Worm (Caenorhabditis elegans) whole organism, L2 larva: ENCODE data around the gene twk-8.

Source experiments
- C34F6.9 ChIP-seq: fragments of 150-350 bp; optimal IDR thresholded peaks from 2 replicates; lab custom pipeline; 2014; ENCODE audit warnings: missing biosample characterization, missing genetic modification characterization
- F13H6.1 ChIP-seq: sonication (generic microtip); optimal IDR thresholded peaks from 2 replicates; lab custom pipeline; 2016; ENCODE audit warnings: missing genetic modification characterization, missing compliant biosample characterization
- R02D3.7 ChIP-seq: fragments of 150-350 bp; optimal IDR thresholded peaks from 2 replicates; lab custom pipeline; 2014; ENCODE audit warnings: missing biosample characterization, missing genetic modification characterization
- Y55F3AM.14 ChIP-seq: fragments of 200-800 bp; sonication (Bioruptor generic); optimal IDR thresholded peaks from 2 replicates; lab custom pipeline; 2018; ENCODE audit warnings: mild to moderate bottlenecking, missing genetic modification characterization, missing compliant biosample characterization
- ZK546.5 ChIP-seq: sonication (generic microtip); optimal IDR thresholded peaks from 2 replicates; lab custom pipeline; 2017; ENCODE audit warnings: missing biosample characterization, missing genetic modification characterization
- blmp-1 ChIP-seq: sonication (generic microtip); optimal IDR thresholded peaks from 2 replicates; lab custom pipeline; 2017; ENCODE audit warnings: missing genetic modification characterization, mild to moderate bottlenecking, missing compliant biosample characterization, antibody characterized with exemption, moderate library complexity; ENCODE audit not compliant: insufficient read depth
- ceh-16 ChIP-seq: fragments of 150-350 bp; optimal IDR thresholded peaks from 2 replicates; lab custom pipeline; 2014; ENCODE audit warnings: missing biosample characterization, missing genetic modification characterization
- crh-2 ChIP-seq: sonication (generic microtip); optimal IDR thresholded peaks from 2 replicates; lab custom pipeline; 2017; ENCODE audit warnings: missing biosample characterization, missing genetic modification characterization
- egl-27 ChIP-seq: sonication (generic microtip); optimal IDR thresholded peaks from 3 replicates; lab custom pipeline; 2017; ENCODE audit warnings: missing biosample characterization, missing genetic modification reagents, missing genetic modification characterization
- elt-1 ChIP-seq: fragments of 150-350 bp; optimal IDR thresholded peaks from 2 replicates; lab custom pipeline; 2014; ENCODE audit warnings: missing biosample characterization, missing genetic modification characterization
- elt-3 ChIP-seq: sonication (generic microtip); optimal IDR thresholded peaks from 2 replicates; lab custom pipeline; 2017; ENCODE audit warnings: missing biosample characterization, missing genetic modification characterization
- fos-1 ChIP-seq: fragments of 150-350 bp; optimal IDR thresholded peaks from 2 replicates; lab custom pipeline; 2014; ENCODE audit warnings: missing biosample characterization, missing genetic modification characterization
- gmeb-1 ChIP-seq: fragments of 150-350 bp; optimal IDR thresholded peaks from 2 replicates; lab custom pipeline; 2014; ENCODE audit warnings: missing biosample characterization, missing genetic modification characterization
- lin-13 ChIP-seq: fragments of 150-350 bp; optimal IDR thresholded peaks from 2 replicates; lab custom pipeline; 2014; ENCODE audit warnings: missing biosample characterization, missing genetic modification reagents, missing genetic modification characterization
- lsy-2 ChIP-seq, 2 experiments: fragments of 150-350 bp in 1 of 2; sonication (generic microtip) in 1 of 2; optimal IDR thresholded peaks; 2 replicates each; lab custom pipeline; 2014 to 2017; ENCODE audit warnings: missing biosample characterization in 2 of 2, missing genetic modification characterization in 2 of 2
- mab-5 ChIP-seq: fragments of 150-350 bp; optimal IDR thresholded peaks from 2 replicates; lab custom pipeline; 2014; ENCODE audit warnings: missing biosample characterization, missing genetic modification characterization
- mbf-1 ChIP-seq: sonication (generic microtip); optimal IDR thresholded peaks from 2 replicates; lab custom pipeline; 2017; ENCODE audit warnings: missing biosample characterization, missing genetic modification characterization
- mdl-1 ChIP-seq, 2 experiments: fragments of 150-350 bp in 1 of 2; sonication (generic microtip) in 1 of 2; optimal IDR thresholded peaks; 2 replicates each; lab custom pipeline; 2017; ENCODE audit warnings: missing biosample characterization in 2 of 2, missing genetic modification characterization in 2 of 2
- nhr-10 ChIP-seq: sonication (generic microtip); optimal IDR thresholded peaks from 2 replicates; lab custom pipeline; 2017; ENCODE audit warnings: missing biosample characterization, missing genetic modification characterization
- nhr-12 ChIP-seq: fragments of 150-350 bp; optimal IDR thresholded peaks from 2 replicates; lab custom pipeline; 2014; ENCODE audit warnings: missing biosample characterization, missing genetic modification characterization
- nhr-129 ChIP-seq: fragments of 150-350 bp; optimal IDR thresholded peaks from 2 replicates; lab custom pipeline; 2014; ENCODE audit warnings: missing biosample characterization, missing genetic modification characterization
- nhr-21 ChIP-seq: fragments of 150-350 bp; optimal IDR thresholded peaks from 2 replicates; lab custom pipeline; 2014; ENCODE audit warnings: missing biosample characterization, missing genetic modification characterization
- nhr-23 ChIP-seq: fragments of 150-350 bp; optimal IDR thresholded peaks from 2 replicates; lab custom pipeline; 2014; ENCODE audit warnings: missing biosample characterization, missing genetic modification reagents, missing genetic modification characterization
- nhr-25 ChIP-seq: fragments of 150-350 bp; sonication (generic microtip); optimal IDR thresholded peaks from 3 replicates; lab custom pipeline; 2014; ENCODE audit warnings: missing biosample characterization, missing genetic modification characterization
- nhr-77 ChIP-seq: fragments of 150-350 bp; optimal IDR thresholded peaks from 2 replicates; lab custom pipeline; 2014; ENCODE audit warnings: missing biosample characterization, missing genetic modification characterization
- sem-4 ChIP-seq: fragments of 150-350 bp; optimal IDR thresholded peaks from 2 replicates; lab custom pipeline; 2014; ENCODE audit warnings: missing biosample characterization, missing genetic modification reagents, missing genetic modification characterization
- skn-1 ChIP-seq: sonication (generic microtip); optimal IDR thresholded peaks from 2 replicates; lab custom pipeline; 2017; ENCODE audit warnings: missing biosample characterization, missing genetic modification characterization
- sma-3 ChIP-seq: sonication (generic microtip); optimal IDR thresholded peaks from 2 replicates; lab custom pipeline; 2016; ENCODE audit warnings: missing genetic modification reagents, missing genetic modification characterization, missing compliant biosample characterization
- sma-9 ChIP-seq, 2 experiments: fragments of 150-350 bp in 1 of 2; sonication (generic microtip) in 1 of 2; optimal IDR thresholded peaks; 2 replicates each; lab custom pipeline; 2014 to 2016; ENCODE audit warnings: missing genetic modification characterization in 2 of 2, mild to moderate bottlenecking in 1 of 2, missing biosample characterization in 1 of 2, missing compliant biosample characterization in 1 of 2, missing genetic modification reagents in 1 of 2, moderate library complexity in 1 of 2
- unc-39 ChIP-seq: fragments of 150-350 bp; optimal IDR thresholded peaks from 2 replicates; lab custom pipeline; 2014; ENCODE audit warnings: missing biosample characterization, missing genetic modification characterization
- unc-55 ChIP-seq: fragments of 150-350 bp; sonication (generic microtip); optimal IDR thresholded peaks from 3 replicates; lab custom pipeline; 2014; ENCODE audit warnings: missing biosample characterization, missing genetic modification reagents, missing genetic modification characterization
- unc-62 ChIP-seq: fragments of 150-350 bp; optimal IDR thresholded peaks from 2 replicates; lab custom pipeline; 2014; ENCODE audit warnings: missing biosample characterization, missing genetic modification reagents, missing genetic modification characterization
- zag-1 ChIP-seq: fragments of 150-350 bp; optimal IDR thresholded peaks from 2 replicates; lab custom pipeline; 2014; ENCODE audit warnings: missing biosample characterization, missing genetic modification characterization

The twk-8 gene

ce11 chrIV:9118792-9119191 lies 36.6 kb downstream of the twk-8 start, which contains the start of gene nrfl-1:
nrfl-1 (plus strand) TSS chrIV:9119092.
- no peak for TF ChIP-seq gmeb-1 (tag; lab: Kevin White, UChicago)
- TF ChIP-seq nhr-23 (tag; lab: Kevin White, UChicago): no peak
- TF ChIP-seq skn-1 (tag; lab: Kevin White, UChicago): no peak
- no peak for TF ChIP-seq crh-2 (tag; lab: Kevin White, UChicago)
- no peak for TF ChIP-seq F13H6.1 (tag; lab: Kevin White, UChicago)
- no peak for TF ChIP-seq mdl-1 (tag; optimal IDR thresholded peaks at IDR 0.05; lab: Kevin White, UChicago)
- no peak for TF ChIP-seq Y55F3AM.14 (GFP tag; lab: Kevin White, UChicago)
- no peak for TF ChIP-seq lin-13 (GFP tag; lab: Kevin White, UChicago)
- TF ChIP-seq mbf-1: no peak
- no peak for TF ChIP-seq ZK546.5 (tag; lab: Kevin White, UChicago)

ce11 chrIV:9120220-9120619 lies 38.1 kb downstream of the twk-8 start:
- TF ChIP-seq Y55F3AM.14 (GFP tag; lab: Kevin White, UChicago) (no peak), mab-5 (tag; lab: Kevin White, UChicago) (no peak), R02D3.7 (tag; lab: Kevin White, UChicago) (no peak), lsy-2 (tag; optimal IDR thresholded peaks at IDR 0.05; lab: Kevin White, UChicago) (no peak), elt-1 (tag; lab: Kevin White, UChicago) (no peak), mbf-1 (no peak), elt-3 (tag; lab: Kevin White, UChicago) (no peak), unc-62 (GFP tag; lab: Kevin White, UChicago) (no peak), unc-39 (no peak), nhr-10 (tag; lab: Kevin White, UChicago) (no peak), nhr-129 (no peak), sem-4 (tag; lab: Kevin White, UChicago) (no peak), nhr-12 (tag; lab: Kevin White, UChicago) (no peak)

DNA sequence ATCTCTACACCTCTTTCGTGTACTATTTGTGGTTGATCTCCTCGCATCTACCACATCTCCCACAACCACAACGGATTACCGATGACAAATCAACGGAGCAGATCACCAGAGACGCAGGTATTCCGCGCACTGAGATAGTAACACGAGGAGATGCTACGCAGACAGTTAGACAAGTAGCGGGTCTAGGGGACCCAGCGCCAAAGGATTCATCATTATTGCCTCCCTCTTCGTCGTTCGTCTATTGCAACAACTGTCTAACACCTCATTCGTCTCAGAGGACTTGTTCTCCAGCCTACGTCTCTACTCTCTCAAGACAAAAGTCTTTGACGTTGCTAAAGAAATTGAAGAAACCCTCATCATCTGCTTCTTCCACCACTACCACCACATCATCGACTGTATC lies 39.4 kb downstream of the twk-8 start:
- TF ChIP-seq sma-3 (GFP tag; lab: Kevin White, UChicago) (peak; percentile 71), blmp-1 (tag; lab: Kevin White, UChicago) (peak; percentile 48), F13H6.1 (tag; lab: Kevin White, UChicago) (peak; percentile 58), elt-1 (tag; lab: Kevin White, UChicago) (no peak), nhr-129 (peak; percentile 77), C34F6.9 (tag; lab: Kevin White, UChicago) (peak; percentile 64), fos-1 (tag; lab: Kevin White, UChicago) (peak; percentile 69), sma-9 (GFP tag; optimal IDR thresholded peaks at IDR 0.05; lab: Kevin White, UChicago) (peak; percentile 56), sma-9 (tag; optimal IDR thresholded peaks at IDR 0.05; lab: Kevin White, UChicago) (no peak), nhr-25 (tag; lab: Kevin White, UChicago) (peak; percentile 49), sem-4 (tag; lab: Kevin White, UChicago) (no peak), mdl-1 (tag; optimal IDR thresholded peaks at IDR 0.05; lab: Kevin White, UChicago) (peak; percentile 66 to 79), lsy-2 (tag; optimal IDR thresholded peaks at IDR 0.05; lab: Kevin White, UChicago) (peak in 1 of 2 experiments; percentile 50), nhr-21 (tag; lab: Kevin White, UChicago) (peak; percentile 67), nhr-77 (no peak)

DNA sequence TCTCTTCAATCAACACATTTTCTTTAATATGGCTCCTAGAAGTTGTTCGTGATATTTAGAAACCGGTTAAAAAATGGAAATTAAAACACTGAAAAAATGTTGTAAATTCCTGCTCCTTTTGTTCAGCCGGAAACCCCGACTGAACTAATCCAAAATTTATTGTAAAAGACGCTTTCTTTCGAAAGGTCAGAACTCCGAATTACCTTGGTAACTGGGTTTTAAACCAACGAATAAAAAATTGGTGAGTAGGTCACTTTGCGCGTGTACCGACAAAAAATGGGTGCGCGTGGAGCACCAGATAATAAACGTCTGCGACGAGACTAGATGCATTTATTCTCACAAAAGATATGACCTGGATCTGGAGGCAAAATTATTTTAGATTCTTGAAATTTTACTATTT lies 48.5 kb downstream of the twk-8 start:
- TF ChIP-seq nhr-23 (tag; lab: Kevin White, UChicago) (no peak), sma-3 (GFP tag; lab: Kevin White, UChicago) (no peak), mab-5 (tag; lab: Kevin White, UChicago) (no peak), fos-1 (tag; lab: Kevin White, UChicago) (no peak)

DNA sequence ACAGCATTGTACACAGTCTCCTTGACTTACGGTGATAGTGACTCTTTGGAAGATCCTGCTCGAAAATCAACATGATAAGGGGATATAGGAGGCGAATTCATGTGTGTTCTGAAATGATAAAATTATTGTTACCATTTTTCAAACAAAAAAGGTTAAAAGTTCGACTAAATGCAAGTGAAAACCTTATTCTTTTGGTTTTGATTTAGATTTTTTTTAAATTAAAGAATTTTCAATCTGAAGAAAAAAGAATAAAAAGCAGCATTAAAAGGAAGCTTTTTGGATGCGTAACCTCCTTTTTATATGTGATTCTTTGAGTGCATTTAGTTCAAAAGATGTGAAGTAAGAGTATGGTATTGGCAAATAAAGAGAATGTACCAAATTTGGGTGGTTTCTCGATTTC lies 53.2 kb downstream of the twk-8 start, which contains the start of gene delm-1:
delm-1 (minus strand) TSS at position 101 of the 400 bp plus-strand sequence.
- TF ChIP-seq zag-1 (tag; lab: Kevin White, UChicago) (no peak), ceh-16 (tag; lab: Kevin White, UChicago) (no peak), elt-3 (tag; lab: Kevin White, UChicago) (no peak), egl-27 (no peak), fos-1 (tag; lab: Kevin White, UChicago) (no peak), unc-55 (GFP tag; lab: Kevin White, UChicago) (no peak), nhr-23 (tag; lab: Kevin White, UChicago) (no peak)
